Worm (Caenorhabditis elegans): Measurements from ENCODE around the gene F35E8.9.

F35E8.9 gene

ce11 chrV:15891279-15891678 is 26.1 kb downstream of the F35E8.9 start:
- TF ChIP-seq hnd-1 (tag; optimal IDR thresholded peaks at IDR 0.05) (no peak), flt-1 (GFP tag; IDR thresholded peaks at IDR 0.05) (no peak), F13C5.2 (tag; optimal IDR thresholded peaks at IDR 0.05) (no peak), ets-7 (tag; optimal IDR thresholded peaks at IDR 0.05) (no peak), aly-1 (tag; optimal IDR thresholded peaks at IDR 0.05) (no peak)

ce11 chrV:15890115-15890514 is 27.2 kb downstream of the F35E8.9 start:
- TF ChIP-seq tbx-37 (GFP tag; conservative IDR thresholded peaks at IDR 0.05) (no peak), aly-1 (tag; optimal IDR thresholded peaks at IDR 0.05) (no peak)

- TF ChIP-seq ets-7 (tag; optimal IDR thresholded peaks at IDR 0.05) (no peak), hnd-1 (tag; optimal IDR thresholded peaks at IDR 0.05) (no peak), scrt-1 (GFP tag; IDR thresholded peaks at IDR 0.05) (no peak), ama-1 (optimal IDR thresholded peaks at IDR 0.05) (no peak), hmbx-1 (tag; optimal IDR thresholded peaks at IDR 0.05) (no peak), tra-4 (tag; optimal IDR thresholded peaks at IDR 0.05) (no peak), ceh-13 (GFP tag; optimal IDR thresholded peaks at IDR 0.05) (no peak), sea-1 (GFP tag; conservative IDR thresholded peaks at IDR 0.05) (no peak)
These were observed 28.6 kb downstream of the F35E8.9 start, which contains the start of gene cgt-1 for ce11 chrV:15888751-15889150. cgt-1 (minus strand) TSS chrV:15888851.

ce11 chrV:15887708-15888295 is 29.6 kb downstream of the F35E8.9 start:
- no peak for TF ChIP-seq ceh-36 (tag; optimal IDR thresholded peaks at IDR 0.05)
- TF ChIP-seq tbx-37 (GFP tag; conservative IDR thresholded peaks at IDR 0.05) = no peak
- TF ChIP-seq pes-1 (GFP tag; IDR thresholded peaks at IDR 0.05) = no peak
- no peak for TF ChIP-seq sea-1 (GFP tag; conservative IDR thresholded peaks at IDR 0.05)
- TF ChIP-seq tbx-11 (GFP tag; IDR thresholded peaks at IDR 0.05) = no peak
- TF ChIP-seq scrt-1 (GFP tag; IDR thresholded peaks at IDR 0.05) = no peak
- TF ChIP-seq tra-4 (tag; optimal IDR thresholded peaks at IDR 0.05) = no peak
- no peak for TF ChIP-seq hmbx-1 (tag; optimal IDR thresholded peaks at IDR 0.05)
- no peak for TF ChIP-seq ets-7 (tag; optimal IDR thresholded peaks at IDR 0.05)

- TF ChIP-seq ama-1 (optimal IDR thresholded peaks at IDR 0.05) (no peak), ets-7 (tag; optimal IDR thresholded peaks at IDR 0.05) (no peak), tbx-11 (GFP tag; IDR thresholded peaks at IDR 0.05) (no peak), hmbx-1 (tag; optimal IDR thresholded peaks at IDR 0.05) (no peak), B0310.2 (tag; optimal IDR thresholded peaks at IDR 0.05) (no peak), hnd-1 (tag; optimal IDR thresholded peaks at IDR 0.05) (no peak), hmg-4 (GFP tag; optimal IDR thresholded peaks at IDR 0.05) (no peak), tbx-37 (GFP tag; conservative IDR thresholded peaks at IDR 0.05) (no peak), ceh-13 (GFP tag; optimal IDR thresholded peaks at IDR 0.05) (no peak), ceh-36 (tag; optimal IDR thresholded peaks at IDR 0.05) (no peak), flt-1 (GFP tag; IDR thresholded peaks at IDR 0.05) (no peak), F13C5.2 (tag; optimal IDR thresholded peaks at IDR 0.05) (no peak), sea-1 (GFP tag; conservative IDR thresholded peaks at IDR 0.05) (no peak), aly-1 (tag; optimal IDR thresholded peaks at IDR 0.05) (no peak), pes-1 (GFP tag; IDR thresholded peaks at IDR 0.05) (no peak), tra-4 (tag; optimal IDR thresholded peaks at IDR 0.05) (no peak), scrt-1 (GFP tag; IDR thresholded peaks at IDR 0.05) (no peak)
These were observed 31.4 kb downstream of the F35E8.9 start, which contains the start of gene T06C12.9 for ce11 chrV:15885967-15886366. T06C12.9 (minus strand) TSS chrV:15886067.

- TF ChIP-seq F13C5.2 (tag; optimal IDR thresholded peaks at IDR 0.05) (no peak), flt-1 (GFP tag; IDR thresholded peaks at IDR 0.05) (no peak), B0310.2 (tag; optimal IDR thresholded peaks at IDR 0.05) (no peak), tbx-11 (GFP tag; IDR thresholded peaks at IDR 0.05) (no peak), ceh-36 (tag; optimal IDR thresholded peaks at IDR 0.05) (no peak), aly-1 (tag; optimal IDR thresholded peaks at IDR 0.05) (no peak), hmbx-1 (tag; optimal IDR thresholded peaks at IDR 0.05) (no peak), tbx-37 (GFP tag; conservative IDR thresholded peaks at IDR 0.05) (no peak), hmg-4 (GFP tag; optimal IDR thresholded peaks at IDR 0.05) (no peak), tra-4 (tag; optimal IDR thresholded peaks at IDR 0.05) (no peak), pes-1 (GFP tag; IDR thresholded peaks at IDR 0.05) (no peak), ama-1 (optimal IDR thresholded peaks at IDR 0.05) (no peak), hnd-1 (tag; optimal IDR thresholded peaks at IDR 0.05) (no peak), ets-7 (tag; optimal IDR thresholded peaks at IDR 0.05) (no peak)
These were observed 32.7 kb downstream of the F35E8.9 start, which contains the start of gene oac-42 for ce11 chrV:15884698-15885097. oac-42 (minus strand) TSS chrV:15884798.

ce11 chrV:15880705-15881104 is 36.7 kb downstream of the F35E8.9 start:
- TF ChIP-seq ceh-13 (GFP tag; optimal IDR thresholded peaks at IDR 0.05) (no peak), B0310.2 (tag; optimal IDR thresholded peaks at IDR 0.05) (no peak), tbx-37 (GFP tag; conservative IDR thresholded peaks at IDR 0.05) (no peak), hnd-1 (tag; optimal IDR thresholded peaks at IDR 0.05) (no peak), pes-1 (GFP tag; IDR thresholded peaks at IDR 0.05) (no peak), tra-4 (tag; optimal IDR thresholded peaks at IDR 0.05) (no peak), scrt-1 (GFP tag; IDR thresholded peaks at IDR 0.05) (no peak), ama-1 (optimal IDR thresholded peaks at IDR 0.05) (no peak), F13C5.2 (tag; optimal IDR thresholded peaks at IDR 0.05) (no peak), tbx-11 (GFP tag; IDR thresholded peaks at IDR 0.05) (no peak), ceh-36 (tag; optimal IDR thresholded peaks at IDR 0.05) (no peak), aly-1 (tag; optimal IDR thresholded peaks at IDR 0.05) (no peak), sea-1 (GFP tag; conservative IDR thresholded peaks at IDR 0.05) (no peak), hmg-4 (GFP tag; optimal IDR thresholded peaks at IDR 0.05) (no peak), flt-1 (GFP tag; IDR thresholded peaks at IDR 0.05) (no peak), hmbx-1 (tag; optimal IDR thresholded peaks at IDR 0.05) (no peak), ets-7 (tag; optimal IDR thresholded peaks at IDR 0.05) (no peak)

ce11 chrV:15880033-15880432 is 37.3 kb downstream of the F35E8.9 start:
- TF ChIP-seq sea-1 (GFP tag; conservative IDR thresholded peaks at IDR 0.05) (no peak), pes-1 (GFP tag; IDR thresholded peaks at IDR 0.05) (no peak)
